Worm (Caenorhabditis elegans): ENCODE data around the gene ceh-75.

Gene ceh-75

ce11 chrV:9948840-9949239 lies 27.7 kb downstream of the ceh-75 start, which contains the start of gene nlp-58:
TSS of gene nlp-58 (minus strand) at chrV:9948940.
- TF ChIP-seq blmp-1 (tag; optimal IDR thresholded peaks at IDR 0.05) (no peak), hlh-4 (tag; optimal IDR thresholded peaks at IDR 0.05) (no peak), zag-1 (tag; optimal IDR thresholded peaks at IDR 0.05) (no peak), F16B12.6 (tag; optimal IDR thresholded peaks at IDR 0.05) (no peak), isw-1 (GFP tag; IDR thresholded peaks at IDR 0.05) (no peak), mdl-1 (tag; optimal IDR thresholded peaks at IDR 0.05) (no peak)

ce11 chrV:9950861-9951260 lies 29.7 kb downstream of the ceh-75 start, which contains the start of gene ttr-46:
TSS of gene ttr-46 (plus strand) at chrV:9951233.
- TF ChIP-seq nhr-71 (tag; optimal IDR thresholded peaks at IDR 0.05) (no peak), lir-3 (tag; optimal IDR thresholded peaks at IDR 0.05; ENCODE audit: poor library complexity) (no peak), snpc-4 (tag; optimal IDR thresholded peaks at IDR 0.05) (no peak), ceh-82 (tag; optimal IDR thresholded peaks at IDR 0.05) (no peak), elt-2 (tag; optimal IDR thresholded peaks at IDR 0.05) (peak; percentile 7), fos-1 (tag; optimal IDR thresholded peaks at IDR 0.05) (no peak), nhr-237 (tag; optimal IDR thresholded peaks at IDR 0.05) (no peak), lsy-2 (tag; optimal IDR thresholded peaks at IDR 0.05) (no peak), fkh-10 (GFP tag; optimal IDR thresholded peaks at IDR 0.05) (no peak), tbx-2 (tag; optimal IDR thresholded peaks at IDR 0.05) (no peak), efl-1 (optimal IDR thresholded peaks at IDR 0.05) (no peak), efl-1 (GFP tag; optimal IDR thresholded peaks at IDR 0.05 in 1 of 2) (peak in 1 of 2 experiments; percentile 86), mab-9 (GFP tag; IDR thresholded peaks at IDR 0.05) (no peak), mep-1 (tag; optimal IDR thresholded peaks at IDR 0.05) (no peak)

ce11 chrV:9952396-9952795 lies 31.3 kb downstream of the ceh-75 start, which contains the start of gene mam-5:
TSS of gene mam-5 (plus strand) at chrV:9952699.
- TF ChIP-seq efl-1 (optimal IDR thresholded peaks at IDR 0.05) = no peak
- TF ChIP-seq efl-1 (GFP tag; optimal IDR thresholded peaks at IDR 0.05 in 1 of 2) = peak in 1 of 2 experiments; percentile 24
- no peak for TF ChIP-seq lsy-2 (tag; optimal IDR thresholded peaks at IDR 0.05)
- TF ChIP-seq skn-1 (tag; optimal IDR thresholded peaks at IDR 0.05) = no peak
- peak; percentile 53 for TF ChIP-seq blmp-1 (tag; optimal IDR thresholded peaks at IDR 0.05)
- no peak for TF ChIP-seq mef-2 (tag; optimal IDR thresholded peaks at IDR 0.05)

- TF ChIP-seq efl-1 (optimal IDR thresholded peaks at IDR 0.05) (no peak), efl-1 (GFP tag; optimal IDR thresholded peaks at IDR 0.05 in 1 of 2) (peak in 1 of 2 experiments; percentile 25), lin-35 (GFP tag; optimal IDR thresholded peaks at IDR 0.05) (no peak)
Measured at ce11 chrV:9958231-9958630, 37.1 kb downstream of the ceh-75 start, which contains the start of gene anmt-3. TSS of gene anmt-3 (minus strand) at chrV:9958331.

- peak; percentile 2 for TF ChIP-seq xbp-1 (tag; optimal IDR thresholded peaks at IDR 0.05)
- no peak for TF ChIP-seq nhr-12 (tag; optimal IDR thresholded peaks at IDR 0.05)
- no peak for TF ChIP-seq C16A3.4 (tag; optimal IDR thresholded peaks at IDR 0.05)
- TF ChIP-seq nhr-237 (tag; optimal IDR thresholded peaks at IDR 0.05) = no peak
- TF ChIP-seq lin-13 (GFP tag; optimal IDR thresholded peaks at IDR 0.05) = no peak
- peak; percentile 8 for TF ChIP-seq nhr-77 (tag; optimal IDR thresholded peaks at IDR 0.05)
- TF ChIP-seq pax-3 (tag; optimal IDR thresholded peaks at IDR 0.05) = no peak
- peak; percentile 75 for TF ChIP-seq lin-14 (GFP tag; optimal IDR thresholded peaks at IDR 0.05)
- peak; percentile 72 for TF ChIP-seq rnt-1 (tag; optimal IDR thresholded peaks at IDR 0.05)
- peak; percentile 56 for TF ChIP-seq tbx-2 (tag; optimal IDR thresholded peaks at IDR 0.05)
- TF ChIP-seq dsc-1 (tag; optimal IDR thresholded peaks at IDR 0.05) = peak; percentile 36
- TF ChIP-seq egl-27 (tag; optimal IDR thresholded peaks at IDR 0.05) = no peak
- no peak for TF ChIP-seq nhr-84 (tag; optimal IDR thresholded peaks at IDR 0.05)
- no peak for TF ChIP-seq vab-15 (tag; optimal IDR thresholded peaks at IDR 0.05)
- peak; percentile 29 for TF ChIP-seq mep-1 (tag; optimal IDR thresholded peaks at IDR 0.05)
- TF ChIP-seq lir-3 (tag; optimal IDR thresholded peaks at IDR 0.05; ENCODE audit: poor library complexity) = no peak
- TF ChIP-seq nhr-71 (tag; optimal IDR thresholded peaks at IDR 0.05) = peak; percentile 77
- peak; percentile 49 for TF ChIP-seq nhr-20 (tag; optimal IDR thresholded peaks at IDR 0.05)
- peak; percentile 46 for TF ChIP-seq nhr-19 (GFP tag; conservative IDR thresholded peaks at IDR 0.05)
- TF ChIP-seq ceh-82 (tag; optimal IDR thresholded peaks at IDR 0.05) = no peak
- TF ChIP-seq lsy-2 (tag; optimal IDR thresholded peaks at IDR 0.05) = peak; percentile 24 to 48
- TF ChIP-seq ceh-90 (tag; optimal IDR thresholded peaks at IDR 0.05) = no peak
- TF ChIP-seq nhr-85 (tag) = no peak
- TF ChIP-seq grh-1 (GFP tag; IDR thresholded peaks at IDR 0.05) = no peak
- peak in 1 of 2 experiments; percentile 19 for TF ChIP-seq efl-1 (optimal IDR thresholded peaks at IDR 0.05)
- no peak for TF ChIP-seq efl-1 (GFP tag; optimal IDR thresholded peaks at IDR 0.05 in 1 of 2)
- TF ChIP-seq fkh-4 (tag; optimal IDR thresholded peaks at IDR 0.05; ENCODE audit: borderline replicate concordance) = no peak
- TF ChIP-seq ama-1 (optimal IDR thresholded peaks at IDR 0.05) = no peak
- peak; percentile 50 for TF ChIP-seq snu-23 (GFP tag; optimal IDR thresholded peaks at IDR 0.05)
- TF ChIP-seq aly-2 (tag; optimal IDR thresholded peaks at IDR 0.05) = no peak
- no peak for TF ChIP-seq pqm-1 (tag; optimal IDR thresholded peaks at IDR 0.05)
Measured at ce11 chrV:9958654-9959053, 37.5 kb downstream of the ceh-75 start.

Measured in whole organism, L1 larva.